Worm (Caenorhabditis elegans): ENCODE measurements around the gene snt-6.

The snt-6 gene

ce11 chrII:732393-732792 lies 17.6 kb downstream of the snt-6 start:
- TF ChIP-seq nhr-76 (tag; optimal IDR thresholded peaks at IDR 0.05), result no peak
- no peak for TF ChIP-seq mls-2 (tag; optimal IDR thresholded peaks at IDR 0.05)
- TF ChIP-seq lin-13 (tag; optimal IDR thresholded peaks at IDR 0.05), result peak; percentile 30
- TF ChIP-seq lsy-2 (tag; optimal IDR thresholded peaks at IDR 0.05), result peak; percentile 72
- no peak for TF ChIP-seq elt-3 (tag; optimal IDR thresholded peaks at IDR 0.05)
- no peak for TF ChIP-seq ceh-39 (tag; optimal IDR thresholded peaks at IDR 0.05)
- TF ChIP-seq cnd-1 (tag; optimal IDR thresholded peaks at IDR 0.05), result no peak
- TF ChIP-seq nhr-12 (tag; optimal IDR thresholded peaks at IDR 0.05), result no peak
- TF ChIP-seq elt-1 (tag; optimal IDR thresholded peaks at IDR 0.05; ENCODE audit: borderline replicate concordance, insufficient read depth), result no peak

- TF ChIP-seq elt-3 (tag; optimal IDR thresholded peaks at IDR 0.05), result no peak
- TF ChIP-seq bed-3 (GFP tag; optimal IDR thresholded peaks at IDR 0.05), result no peak
- TF ChIP-seq hlh-1 (tag; optimal IDR thresholded peaks at IDR 0.05), result no peak
- TF ChIP-seq lin-32 (GFP tag; optimal IDR thresholded peaks at IDR 0.05), result no peak
- TF ChIP-seq cnd-1 (tag; optimal IDR thresholded peaks at IDR 0.05), result no peak
- no peak for TF ChIP-seq lin-13 (tag; optimal IDR thresholded peaks at IDR 0.05)
- peak; percentile 11 for TF ChIP-seq sptf-1 (tag; optimal IDR thresholded peaks at IDR 0.05)
- TF ChIP-seq ceh-83 (GFP tag; optimal IDR thresholded peaks at IDR 0.05), result no peak
- no peak for TF ChIP-seq zip-8 (tag; optimal IDR thresholded peaks at IDR 0.05)
- TF ChIP-seq ham-2 (GFP tag; optimal IDR thresholded peaks at IDR 0.05), result no peak
- TF ChIP-seq tbx-8 (GFP tag; optimal IDR thresholded peaks at IDR 0.05), result no peak
- no peak for TF ChIP-seq drap-1 (GFP tag; optimal IDR thresholded peaks at IDR 0.05)
- TF ChIP-seq snpc-4 (tag; optimal IDR thresholded peaks at IDR 0.05), result no peak
- TF ChIP-seq mab-5 (tag; optimal IDR thresholded peaks at IDR 0.05), result no peak
- peak; percentile 23 for TF ChIP-seq lsy-2 (tag; optimal IDR thresholded peaks at IDR 0.05)
- TF ChIP-seq nhr-28 (tag; optimal IDR thresholded peaks at IDR 0.05), result no peak
- TF ChIP-seq mep-1 (tag; optimal IDR thresholded peaks at IDR 0.05), result no peak
- no peak for TF ChIP-seq nhr-2 (tag; optimal IDR thresholded peaks at IDR 0.05)
Observed at ce11 chrII:729931-730330, 20.1 kb downstream of the snt-6 start.

- TF ChIP-seq blmp-1 (tag; optimal IDR thresholded peaks at IDR 0.05) (no peak), nhr-12 (tag; optimal IDR thresholded peaks at IDR 0.05) (no peak), mab-5 (tag; optimal IDR thresholded peaks at IDR 0.05) (no peak), elt-1 (tag; optimal IDR thresholded peaks at IDR 0.05; ENCODE audit: borderline replicate concordance, insufficient read depth) (no peak)
Observed at ce11 chrII:724004-724403, 26.0 kb downstream of the snt-6 start.

- TF ChIP-seq mls-2 (tag; optimal IDR thresholded peaks at IDR 0.05), result no peak
- no peak for TF ChIP-seq snpc-4 (tag; optimal IDR thresholded peaks at IDR 0.05)
- TF ChIP-seq drap-1 (GFP tag; optimal IDR thresholded peaks at IDR 0.05), result no peak
- TF ChIP-seq nhr-28 (tag; optimal IDR thresholded peaks at IDR 0.05), result no peak
- TF ChIP-seq nhr-12 (tag; optimal IDR thresholded peaks at IDR 0.05), result no peak
- TF ChIP-seq lin-32 (GFP tag; optimal IDR thresholded peaks at IDR 0.05), result no peak
- no peak for TF ChIP-seq flh-1 (GFP tag; optimal IDR thresholded peaks at IDR 0.05)
- TF ChIP-seq nhr-237 (tag; optimal IDR thresholded peaks at IDR 0.05), result no peak
- TF ChIP-seq nhr-2 (tag; optimal IDR thresholded peaks at IDR 0.05), result no peak
- TF ChIP-seq sptf-1 (tag; optimal IDR thresholded peaks at IDR 0.05), result no peak
Observed at ce11 chrII:723488-723887, 26.5 kb downstream of the snt-6 start, which contains the start of gene rfip-2. Gene rfip-2, plus strand, starts transcription at chrII:723788.

- TF ChIP-seq lin-32 (GFP tag; optimal IDR thresholded peaks at IDR 0.05), result no peak
- TF ChIP-seq zip-8 (tag; optimal IDR thresholded peaks at IDR 0.05), result peak; percentile 68
- peak; percentile 80 for TF ChIP-seq elt-1 (tag; optimal IDR thresholded peaks at IDR 0.05; ENCODE audit: borderline replicate concordance, insufficient read depth)
Observed at ce11 chrII:721931-722330, 28.1 kb downstream of the snt-6 start.

ce11 chrII:709081-709480 lies 40.9 kb downstream of the snt-6 start, which contains the start of gene T02H6.1:
Gene T02H6.1, plus strand, starts transcription at chrII:709381.
- TF ChIP-seq lin-13 (tag; optimal IDR thresholded peaks at IDR 0.05) (no peak), mep-1 (tag; optimal IDR thresholded peaks at IDR 0.05) (no peak), cnd-1 (tag; optimal IDR thresholded peaks at IDR 0.05) (no peak), zip-8 (tag; optimal IDR thresholded peaks at IDR 0.05) (no peak), mls-2 (tag; optimal IDR thresholded peaks at IDR 0.05) (no peak), lsy-2 (tag; optimal IDR thresholded peaks at IDR 0.05) (no peak), nhr-12 (tag; optimal IDR thresholded peaks at IDR 0.05) (no peak), elt-1 (tag; optimal IDR thresholded peaks at IDR 0.05; ENCODE audit: borderline replicate concordance, insufficient read depth) (no peak), mab-5 (tag; optimal IDR thresholded peaks at IDR 0.05) (no peak), ces-1 (GFP tag; optimal IDR thresholded peaks at IDR 0.05) (no peak), unc-62 (GFP tag; optimal IDR thresholded peaks at IDR 0.05) (no peak), snpc-4 (tag; optimal IDR thresholded peaks at IDR 0.05) (no peak), ceh-83 (GFP tag; optimal IDR thresholded peaks at IDR 0.05) (no peak), ceh-39 (tag; optimal IDR thresholded peaks at IDR 0.05) (no peak), unc-39 (tag; optimal IDR thresholded peaks at IDR 0.05) (no peak), nhr-28 (tag; optimal IDR thresholded peaks at IDR 0.05) (no peak), unc-120 (tag; optimal IDR thresholded peaks at IDR 0.05; ENCODE audit: poor library complexity, severe bottlenecking) (no peak), lin-32 (GFP tag; optimal IDR thresholded peaks at IDR 0.05) (no peak)
